Worm (Caenorhabditis elegans) whole organism, L2 larva: ENCODE results near the gene rpl-7A.
A peak's percentile ranks its signal among the peaks of the same experiment; 100 is the strongest.

Experiments used
- C34F6.9 ChIP-seq: fragments of 150-350 bp; optimal IDR thresholded peaks from 2 replicates; lab custom pipeline; 2014; ENCODE audit warnings: missing biosample characterization, missing genetic modification characterization
- F13H6.1 ChIP-seq: sonication (generic microtip); optimal IDR thresholded peaks from 2 replicates; lab custom pipeline; 2016; ENCODE audit warnings: missing genetic modification characterization, missing compliant biosample characterization
- R02D3.7 ChIP-seq: fragments of 150-350 bp; optimal IDR thresholded peaks from 2 replicates; lab custom pipeline; 2014; ENCODE audit warnings: missing biosample characterization, missing genetic modification characterization
- Y55F3AM.14 ChIP-seq: fragments of 200-800 bp; sonication (Bioruptor generic); optimal IDR thresholded peaks from 2 replicates; lab custom pipeline; 2018; ENCODE audit warnings: mild to moderate bottlenecking, missing genetic modification characterization, missing compliant biosample characterization
- ZK546.5 ChIP-seq: sonication (generic microtip); optimal IDR thresholded peaks from 2 replicates; lab custom pipeline; 2017; ENCODE audit warnings: missing biosample characterization, missing genetic modification characterization
- alr-1 ChIP-seq: fragments of 150-350 bp; optimal IDR thresholded peaks from 2 replicates; lab custom pipeline; 2014; ENCODE audit warnings: missing biosample characterization, missing genetic modification characterization
- aly-2 ChIP-seq: fragments of 150-350 bp; optimal IDR thresholded peaks from 2 replicates; lab custom pipeline; 2014; ENCODE audit warnings: missing biosample characterization, missing genetic modification characterization
- blmp-1 ChIP-seq: sonication (generic microtip); optimal IDR thresholded peaks from 2 replicates; lab custom pipeline; 2017; ENCODE audit warnings: missing genetic modification characterization, mild to moderate bottlenecking, missing compliant biosample characterization, antibody characterized with exemption, moderate library complexity; ENCODE audit not compliant: insufficient read depth
- ceh-16 ChIP-seq: fragments of 150-350 bp; optimal IDR thresholded peaks from 2 replicates; lab custom pipeline; 2014; ENCODE audit warnings: missing biosample characterization, missing genetic modification characterization
- ceh-82 ChIP-seq: fragments of 150-350 bp; optimal IDR thresholded peaks from 2 replicates; lab custom pipeline; 2014; ENCODE audit warnings: missing biosample characterization, missing genetic modification characterization
- crh-2 ChIP-seq: sonication (generic microtip); optimal IDR thresholded peaks from 2 replicates; lab custom pipeline; 2017; ENCODE audit warnings: missing biosample characterization, missing genetic modification characterization
- dmd-4 ChIP-seq: sonication (generic microtip); optimal IDR thresholded peaks from 2 replicates; lab custom pipeline; 2017; ENCODE audit warnings: missing biosample characterization, missing genetic modification characterization
- egl-27 ChIP-seq: sonication (generic microtip); optimal IDR thresholded peaks from 3 replicates; lab custom pipeline; 2017; ENCODE audit warnings: missing biosample characterization, missing genetic modification reagents, missing genetic modification characterization
- elt-1 ChIP-seq: fragments of 150-350 bp; optimal IDR thresholded peaks from 2 replicates; lab custom pipeline; 2014; ENCODE audit warnings: missing biosample characterization, missing genetic modification characterization
- elt-3 ChIP-seq: sonication (generic microtip); optimal IDR thresholded peaks from 2 replicates; lab custom pipeline; 2017; ENCODE audit warnings: missing biosample characterization, missing genetic modification characterization
- fos-1 ChIP-seq: fragments of 150-350 bp; optimal IDR thresholded peaks from 2 replicates; lab custom pipeline; 2014; ENCODE audit warnings: missing biosample characterization, missing genetic modification characterization
- gmeb-1 ChIP-seq: fragments of 150-350 bp; optimal IDR thresholded peaks from 2 replicates; lab custom pipeline; 2014; ENCODE audit warnings: missing biosample characterization, missing genetic modification characterization
- lin-11 ChIP-seq: fragments of 150-350 bp; sonication (generic microtip); optimal IDR thresholded peaks from 2 replicates; lab custom pipeline; 2014; ENCODE audit warnings: missing biosample characterization, missing genetic modification characterization, inconsistent platforms, mixed read lengths
- lin-13 ChIP-seq: fragments of 150-350 bp; optimal IDR thresholded peaks from 2 replicates; lab custom pipeline; 2014; ENCODE audit warnings: missing biosample characterization, missing genetic modification reagents, missing genetic modification characterization
- lsy-2 ChIP-seq, 2 experiments: fragments of 150-350 bp in 1 of 2; sonication (generic microtip) in 1 of 2; optimal IDR thresholded peaks; 2 replicates each; lab custom pipeline; 2014 to 2017; ENCODE audit warnings: missing biosample characterization in 2 of 2, missing genetic modification characterization in 2 of 2
- mab-5 ChIP-seq: fragments of 150-350 bp; optimal IDR thresholded peaks from 2 replicates; lab custom pipeline; 2014; ENCODE audit warnings: missing biosample characterization, missing genetic modification characterization
- mbf-1 ChIP-seq: sonication (generic microtip); optimal IDR thresholded peaks from 2 replicates; lab custom pipeline; 2017; ENCODE audit warnings: missing biosample characterization, missing genetic modification characterization
- mdl-1 ChIP-seq, 2 experiments: fragments of 150-350 bp in 1 of 2; sonication (generic microtip) in 1 of 2; optimal IDR thresholded peaks; 2 replicates each; lab custom pipeline; 2017; ENCODE audit warnings: missing biosample characterization in 2 of 2, missing genetic modification characterization in 2 of 2
- nhr-11 ChIP-seq: fragments of 150-350 bp; optimal IDR thresholded peaks from 2 replicates; lab custom pipeline; 2014; ENCODE audit warnings: missing biosample characterization, missing genetic modification characterization
- nhr-12 ChIP-seq: fragments of 150-350 bp; optimal IDR thresholded peaks from 2 replicates; lab custom pipeline; 2014; ENCODE audit warnings: missing biosample characterization, missing genetic modification characterization
- nhr-129 ChIP-seq: fragments of 150-350 bp; optimal IDR thresholded peaks from 2 replicates; lab custom pipeline; 2014; ENCODE audit warnings: missing biosample characterization, missing genetic modification characterization
- nhr-21 ChIP-seq: fragments of 150-350 bp; optimal IDR thresholded peaks from 2 replicates; lab custom pipeline; 2014; ENCODE audit warnings: missing biosample characterization, missing genetic modification characterization
- nhr-25 ChIP-seq: fragments of 150-350 bp; sonication (generic microtip); optimal IDR thresholded peaks from 3 replicates; lab custom pipeline; 2014; ENCODE audit warnings: missing biosample characterization, missing genetic modification characterization
- nhr-6 ChIP-seq: fragments of 150-350 bp; optimal IDR thresholded peaks from 2 replicates; lab custom pipeline; 2014; ENCODE audit warnings: missing biosample characterization, missing genetic modification characterization
- nhr-77 ChIP-seq: fragments of 150-350 bp; optimal IDR thresholded peaks from 2 replicates; lab custom pipeline; 2014; ENCODE audit warnings: missing biosample characterization, missing genetic modification characterization
- peb-1 ChIP-seq: fragments of 150-350 bp; optimal IDR thresholded peaks from 2 replicates; lab custom pipeline; 2014; ENCODE audit warnings: missing biosample characterization, missing genetic modification characterization
- sem-4 ChIP-seq: fragments of 150-350 bp; optimal IDR thresholded peaks from 2 replicates; lab custom pipeline; 2014; ENCODE audit warnings: missing biosample characterization, missing genetic modification reagents, missing genetic modification characterization
- skn-1 ChIP-seq: sonication (generic microtip); optimal IDR thresholded peaks from 2 replicates; lab custom pipeline; 2017; ENCODE audit warnings: missing biosample characterization, missing genetic modification characterization
- sma-3 ChIP-seq: sonication (generic microtip); optimal IDR thresholded peaks from 2 replicates; lab custom pipeline; 2016; ENCODE audit warnings: missing genetic modification reagents, missing genetic modification characterization, missing compliant biosample characterization
- sma-9 ChIP-seq, 2 experiments: fragments of 150-350 bp in 1 of 2; sonication (generic microtip) in 1 of 2; optimal IDR thresholded peaks; 2 replicates each; lab custom pipeline; 2014 to 2016; ENCODE audit warnings: missing genetic modification characterization in 2 of 2, mild to moderate bottlenecking in 1 of 2, missing biosample characterization in 1 of 2, missing compliant biosample characterization in 1 of 2, missing genetic modification reagents in 1 of 2, moderate library complexity in 1 of 2
- snpc-4 ChIP-seq: fragments of 150-350 bp; optimal IDR thresholded peaks from 2 replicates; lab custom pipeline; 2014; ENCODE audit warnings: missing biosample characterization, missing genetic modification characterization
- unc-39 ChIP-seq: fragments of 150-350 bp; optimal IDR thresholded peaks from 2 replicates; lab custom pipeline; 2014; ENCODE audit warnings: missing biosample characterization, missing genetic modification characterization
- unc-55 ChIP-seq: fragments of 150-350 bp; sonication (generic microtip); optimal IDR thresholded peaks from 3 replicates; lab custom pipeline; 2014; ENCODE audit warnings: missing biosample characterization, missing genetic modification reagents, missing genetic modification characterization
- unc-62 ChIP-seq: fragments of 150-350 bp; optimal IDR thresholded peaks from 2 replicates; lab custom pipeline; 2014; ENCODE audit warnings: missing biosample characterization, missing genetic modification reagents, missing genetic modification characterization
- ztf-1 ChIP-seq: fragments of 200-800 bp; sonication (Bioruptor generic); conservative IDR thresholded peaks from 2 replicates; pipeline ENCODE4 v1.3.6; 2022; ENCODE audit warnings: missing genetic modification characterization, missing compliant biosample characterization
- ztf-11 ChIP-seq: sonication (generic microtip); optimal IDR thresholded peaks from 2 replicates; lab custom pipeline; 2017; ENCODE audit warnings: missing biosample characterization, missing genetic modification characterization
- ztf-4 ChIP-seq: fragments of 150-350 bp; optimal IDR thresholded peaks from 2 replicates; lab custom pipeline; 2014; ENCODE audit warnings: missing biosample characterization, missing genetic modification characterization

rpl-7A gene

ce11 chrIV:4400350-4401326, 10.2 kb upstream of the rpl-7A start, which contains the start of gene Y24D9A.6:
Y24D9A.6 (minus strand) TSS chrIV:4400400.
- no peak for TF ChIP-seq unc-62 (GFP tag; lab: Kevin White, UChicago)
- TF ChIP-seq ztf-4 (tag; lab: Kevin White, UChicago) = peak; percentile 69
- peak; percentile 62 for TF ChIP-seq F13H6.1 (tag; lab: Kevin White, UChicago)
- TF ChIP-seq unc-39 (tag; lab: Kevin White, UChicago) = no peak
- TF ChIP-seq Y55F3AM.14 = no peak
- no peak for TF ChIP-seq ceh-82 (tag; lab: Kevin White, UChicago)
- peak; percentile 63 for TF ChIP-seq elt-1
- TF ChIP-seq mdl-1 (tag; optimal IDR thresholded peaks at IDR 0.05; lab: Kevin White, UChicago) = peak; percentile 45 to 86
- TF ChIP-seq blmp-1 (tag; lab: Kevin White, UChicago) = peak; percentile 96
- TF ChIP-seq fos-1 (tag; lab: Kevin White, UChicago) = peak; percentile 67
- no peak for TF ChIP-seq skn-1 (tag; lab: Kevin White, UChicago)
- TF ChIP-seq R02D3.7 = no peak
- no peak for TF ChIP-seq aly-2 (tag; lab: Kevin White, UChicago)
- peak; percentile 18 for TF ChIP-seq unc-55
- no peak for TF ChIP-seq mab-5 (tag; lab: Kevin White, UChicago)
- TF ChIP-seq alr-1 (tag; lab: Kevin White, UChicago) = no peak
- TF ChIP-seq lin-11 (tag; lab: Kevin White, UChicago) = no peak
- TF ChIP-seq nhr-129 (tag; lab: Kevin White, UChicago) = peak; percentile 70
- TF ChIP-seq lin-13 = peak; percentile 55
- TF ChIP-seq elt-3 = no peak
- no peak for TF ChIP-seq snpc-4
- no peak for TF ChIP-seq nhr-11 (tag; lab: Kevin White, UChicago)
- peak; percentile 80 for TF ChIP-seq crh-2 (tag; lab: Kevin White, UChicago)
- no peak for TF ChIP-seq dmd-4 (tag; lab: Kevin White, UChicago)
- TF ChIP-seq sma-9 (GFP tag; optimal IDR thresholded peaks at IDR 0.05; lab: Kevin White, UChicago) = peak; percentile 83
- TF ChIP-seq sma-9 (tag; optimal IDR thresholded peaks at IDR 0.05; lab: Kevin White, UChicago) = no peak
- TF ChIP-seq ztf-11 (tag; lab: Kevin White, UChicago) = no peak
- peak; percentile 7 to 75 for TF ChIP-seq lsy-2 (tag; optimal IDR thresholded peaks at IDR 0.05; lab: Kevin White, UChicago)
- TF ChIP-seq ztf-1 (GFP tag; lab: Robert Waterston, UW) = no peak
- TF ChIP-seq ZK546.5 (tag; lab: Kevin White, UChicago) = no peak
- TF ChIP-seq egl-27 (tag; lab: Kevin White, UChicago) = peak; percentile 93
- peak; percentile 96 for TF ChIP-seq nhr-25
- peak; percentile 84 for TF ChIP-seq nhr-6 (tag; lab: Kevin White, UChicago)
- TF ChIP-seq nhr-21 = peak; percentile 93
- no peak for TF ChIP-seq mbf-1
- TF ChIP-seq sma-3 (GFP tag; lab: Kevin White, UChicago) = peak; percentile 86
- no peak for TF ChIP-seq nhr-12 (tag; lab: Kevin White, UChicago)
- peak; percentile 90 for TF ChIP-seq sem-4 (tag; lab: Kevin White, UChicago)
- no peak for TF ChIP-seq nhr-77 (tag; lab: Kevin White, UChicago)
- peak; percentile 100 for TF ChIP-seq ceh-16
- TF ChIP-seq peb-1 = no peak
- TF ChIP-seq gmeb-1 = peak; percentile 82
- peak; percentile 44 for TF ChIP-seq C34F6.9 (tag; lab: Kevin White, UChicago)
